Worm (Caenorhabditis elegans): ENCODE results near the gene srj-15.

srj-15 gene

ce11 chrV:1940472-1941221 is 24.1 kb downstream of the srj-15 start:
- TF ChIP-seq ceh-36 (tag; optimal IDR thresholded peaks at IDR 0.05) (no peak), ets-7 (tag; optimal IDR thresholded peaks at IDR 0.05) (no peak), tbx-11 (GFP tag; IDR thresholded peaks at IDR 0.05) (no peak), hmg-4 (GFP tag; optimal IDR thresholded peaks at IDR 0.05) (no peak), hnd-1 (tag; optimal IDR thresholded peaks at IDR 0.05) (no peak), tbx-37 (GFP tag; conservative IDR thresholded peaks at IDR 0.05) (no peak), aly-1 (tag; optimal IDR thresholded peaks at IDR 0.05) (no peak), sea-1 (GFP tag; conservative IDR thresholded peaks at IDR 0.05) (no peak), tra-4 (tag; optimal IDR thresholded peaks at IDR 0.05) (no peak), ama-1 (optimal IDR thresholded peaks at IDR 0.05) (no peak), scrt-1 (GFP tag; IDR thresholded peaks at IDR 0.05) (no peak), flt-1 (GFP tag; IDR thresholded peaks at IDR 0.05) (no peak), ceh-13 (GFP tag; optimal IDR thresholded peaks at IDR 0.05) (no peak), hmbx-1 (tag; optimal IDR thresholded peaks at IDR 0.05) (no peak), F13C5.2 (tag; optimal IDR thresholded peaks at IDR 0.05) (no peak), pes-1 (GFP tag; IDR thresholded peaks at IDR 0.05) (no peak), B0310.2 (tag; optimal IDR thresholded peaks at IDR 0.05) (no peak)

DNA sequence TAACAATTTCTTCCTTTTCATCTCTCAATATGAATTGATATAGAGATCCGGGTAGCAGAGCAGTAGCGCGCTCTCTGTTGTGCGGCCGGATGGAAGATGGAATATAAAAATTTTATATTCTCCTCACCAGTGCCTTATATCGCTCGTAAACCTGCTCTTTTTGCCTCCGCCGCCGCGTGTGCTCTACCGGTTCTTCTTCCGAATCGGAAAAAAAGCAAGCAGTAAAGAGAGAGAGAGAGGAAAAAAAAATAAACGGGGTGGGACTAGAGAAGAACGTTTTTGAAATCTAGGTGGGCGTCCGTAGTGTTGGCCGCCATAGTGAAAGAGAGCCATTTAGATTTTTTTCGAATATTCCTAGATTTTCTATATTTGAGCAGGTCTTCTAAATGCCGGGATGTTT is 26.7 kb downstream of the srj-15 start, which contains the start of gene glb-25:
Gene glb-25 (plus strand): TSS at position 301 of the 400 bp plus-strand sequence.
- TF ChIP-seq hnd-1 (tag; optimal IDR thresholded peaks at IDR 0.05) = no peak
- TF ChIP-seq hmbx-1 (tag; optimal IDR thresholded peaks at IDR 0.05) = no peak

DNA sequence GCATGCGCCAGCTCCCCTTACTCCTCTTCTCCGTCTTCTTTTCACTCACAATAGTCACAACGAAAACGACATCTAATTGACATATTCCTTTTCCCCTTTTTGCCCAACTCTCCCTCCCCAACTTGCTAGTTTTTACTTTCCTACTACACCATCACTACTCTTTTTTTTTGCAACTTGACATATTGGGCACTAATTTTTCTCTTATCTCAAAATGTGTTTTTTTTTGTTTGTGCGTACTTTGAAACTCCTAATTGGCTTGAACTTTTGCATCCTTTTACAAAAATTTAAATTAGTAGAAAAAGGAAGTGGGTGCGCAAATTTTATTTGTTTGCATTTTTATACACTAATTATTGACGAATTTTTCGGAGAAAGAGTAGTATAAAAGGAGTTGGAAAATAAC is 29.2 kb downstream of the srj-15 start:
- TF ChIP-seq hnd-1 (tag; optimal IDR thresholded peaks at IDR 0.05) (no peak), sea-1 (GFP tag; conservative IDR thresholded peaks at IDR 0.05) (no peak), hmg-4 (GFP tag; optimal IDR thresholded peaks at IDR 0.05) (no peak), tra-4 (tag; optimal IDR thresholded peaks at IDR 0.05) (no peak), tbx-11 (GFP tag; IDR thresholded peaks at IDR 0.05) (no peak), scrt-1 (GFP tag; IDR thresholded peaks at IDR 0.05) (no peak), hmbx-1 (tag; optimal IDR thresholded peaks at IDR 0.05) (no peak), B0310.2 (tag; optimal IDR thresholded peaks at IDR 0.05) (no peak), ceh-13 (GFP tag; optimal IDR thresholded peaks at IDR 0.05) (no peak), ceh-36 (tag; optimal IDR thresholded peaks at IDR 0.05) (no peak), pes-1 (GFP tag; IDR thresholded peaks at IDR 0.05) (no peak), F13C5.2 (tag; optimal IDR thresholded peaks at IDR 0.05) (no peak), tbx-37 (GFP tag; conservative IDR thresholded peaks at IDR 0.05) (no peak), aly-1 (tag; optimal IDR thresholded peaks at IDR 0.05) (no peak), ama-1 (optimal IDR thresholded peaks at IDR 0.05) (no peak), ets-7 (tag; optimal IDR thresholded peaks at IDR 0.05) (no peak)

ce11 chrV:1928473-1928872 is 36.2 kb downstream of the srj-15 start:
- no peak for TF ChIP-seq tbx-37 (GFP tag; conservative IDR thresholded peaks at IDR 0.05)
- TF ChIP-seq pes-1 (GFP tag; IDR thresholded peaks at IDR 0.05) = no peak
- TF ChIP-seq flt-1 (GFP tag; IDR thresholded peaks at IDR 0.05) = no peak
- TF ChIP-seq ama-1 (optimal IDR thresholded peaks at IDR 0.05) = no peak
- no peak for TF ChIP-seq hnd-1 (tag; optimal IDR thresholded peaks at IDR 0.05)
- TF ChIP-seq tra-4 (tag; optimal IDR thresholded peaks at IDR 0.05) = no peak
- TF ChIP-seq sea-1 (GFP tag; conservative IDR thresholded peaks at IDR 0.05) = no peak
- no peak for TF ChIP-seq tbx-11 (GFP tag; IDR thresholded peaks at IDR 0.05)
- TF ChIP-seq ceh-36 (tag; optimal IDR thresholded peaks at IDR 0.05) = no peak
- TF ChIP-seq ceh-13 (GFP tag; optimal IDR thresholded peaks at IDR 0.05) = no peak
- TF ChIP-seq hmbx-1 (tag; optimal IDR thresholded peaks at IDR 0.05) = no peak
- no peak for TF ChIP-seq scrt-1 (GFP tag; IDR thresholded peaks at IDR 0.05)
- no peak for TF ChIP-seq aly-1 (tag; optimal IDR thresholded peaks at IDR 0.05)
- no peak for TF ChIP-seq B0310.2 (tag; optimal IDR thresholded peaks at IDR 0.05)
- TF ChIP-seq ets-7 (tag; optimal IDR thresholded peaks at IDR 0.05) = no peak
- TF ChIP-seq hmg-4 (GFP tag; optimal IDR thresholded peaks at IDR 0.05) = no peak
- no peak for TF ChIP-seq F13C5.2 (tag; optimal IDR thresholded peaks at IDR 0.05)

- TF ChIP-seq scrt-1 (GFP tag; IDR thresholded peaks at IDR 0.05) = no peak
- TF ChIP-seq ceh-36 (tag; optimal IDR thresholded peaks at IDR 0.05) = no peak
- TF ChIP-seq ama-1 (optimal IDR thresholded peaks at IDR 0.05) = no peak
- TF ChIP-seq ceh-13 (GFP tag; optimal IDR thresholded peaks at IDR 0.05) = no peak
- TF ChIP-seq hmbx-1 (tag; optimal IDR thresholded peaks at IDR 0.05) = no peak
- no peak for TF ChIP-seq tbx-37 (GFP tag; conservative IDR thresholded peaks at IDR 0.05)
- TF ChIP-seq sea-1 (GFP tag; conservative IDR thresholded peaks at IDR 0.05) = no peak
- TF ChIP-seq ets-7 (tag; optimal IDR thresholded peaks at IDR 0.05) = no peak
- no peak for TF ChIP-seq hmg-4 (GFP tag; optimal IDR thresholded peaks at IDR 0.05)
- no peak for TF ChIP-seq F13C5.2 (tag; optimal IDR thresholded peaks at IDR 0.05)
- no peak for TF ChIP-seq aly-1 (tag; optimal IDR thresholded peaks at IDR 0.05)
- no peak for TF ChIP-seq tra-4 (tag; optimal IDR thresholded peaks at IDR 0.05)
- TF ChIP-seq flt-1 (GFP tag; IDR thresholded peaks at IDR 0.05) = no peak
Measured at ce11 chrV:1927015-1927414, 37.7 kb downstream of the srj-15 start, which contains the start of gene T06A1.5. T06A1.5 (plus strand) TSS chrV:1927223.

DNA sequence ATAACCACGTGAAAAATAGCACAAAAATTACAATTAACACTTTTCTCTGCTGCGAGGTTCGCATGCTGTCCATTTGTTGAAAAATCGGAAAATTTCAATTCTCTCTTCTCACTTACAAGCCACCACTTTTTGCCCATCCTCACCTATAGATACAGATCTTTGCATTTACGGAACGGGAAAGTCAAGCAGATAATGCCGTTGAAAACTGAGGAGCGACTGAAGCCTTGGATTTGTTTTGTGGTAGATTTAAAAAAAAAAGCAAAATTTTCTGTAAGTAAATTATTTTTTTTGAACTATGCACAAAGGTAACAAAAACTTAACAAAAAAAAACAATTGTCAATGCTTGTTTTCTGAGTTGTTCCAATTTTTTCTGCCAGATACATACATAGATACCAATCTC is 39.2 kb downstream of the srj-15 start, which contains the start of gene T06A1.1:
Gene T06A1.1 (minus strand): TSS at position 101 of the 400 bp plus-strand sequence.
- no peak for TF ChIP-seq sea-1 (GFP tag; conservative IDR thresholded peaks at IDR 0.05)

- TF ChIP-seq hmbx-1 (tag; optimal IDR thresholded peaks at IDR 0.05) = no peak
- TF ChIP-seq ets-7 (tag; optimal IDR thresholded peaks at IDR 0.05) = no peak
- no peak for TF ChIP-seq tbx-37 (GFP tag; conservative IDR thresholded peaks at IDR 0.05)
- TF ChIP-seq ceh-36 (tag; optimal IDR thresholded peaks at IDR 0.05) = no peak
- no peak for TF ChIP-seq ceh-13 (GFP tag; optimal IDR thresholded peaks at IDR 0.05)
- no peak for TF ChIP-seq pes-1 (GFP tag; IDR thresholded peaks at IDR 0.05)
- no peak for TF ChIP-seq scrt-1 (GFP tag; IDR thresholded peaks at IDR 0.05)
Measured at ce11 chrV:1921321-1921720, 43.4 kb downstream of the srj-15 start, which contains the start of gene gst-37. gst-37 (plus strand) TSS chrV:1921621.

All from whole organism, early embryonic.